Worm (Caenorhabditis elegans): ENCODE data around the gene F37H8.5.

- TF ChIP-seq unc-42 (tag; optimal IDR thresholded peaks at IDR 0.05), result no peak
- peak; percentile 50 for TF ChIP-seq nfya-1 (tag; optimal IDR thresholded peaks at IDR 0.05)
- TF ChIP-seq pha-4 (tag; optimal IDR thresholded peaks at IDR 0.05), result no peak
- TF ChIP-seq lim-6 (tag; optimal IDR thresholded peaks at IDR 0.05), result no peak
- TF ChIP-seq sdc-2 (tag; optimal IDR thresholded peaks at IDR 0.05), result no peak
- TF ChIP-seq pqm-1 (tag; optimal IDR thresholded peaks at IDR 0.05), result no peak
- no peak for TF ChIP-seq ceh-9 (tag; optimal IDR thresholded peaks at IDR 0.05)
- TF ChIP-seq elt-4 (tag; optimal IDR thresholded peaks at IDR 0.05), result no peak
- no peak for TF ChIP-seq T23F11.4 (GFP tag; optimal IDR thresholded peaks at IDR 0.05)
Measured at ce11 chrII:11224045-11224481, 36.1 kb downstream of the F37H8.5 start.
